Worm (Caenorhabditis elegans): ENCODE results near the gene fbxc-30.

fbxc-30 gene

DNA sequence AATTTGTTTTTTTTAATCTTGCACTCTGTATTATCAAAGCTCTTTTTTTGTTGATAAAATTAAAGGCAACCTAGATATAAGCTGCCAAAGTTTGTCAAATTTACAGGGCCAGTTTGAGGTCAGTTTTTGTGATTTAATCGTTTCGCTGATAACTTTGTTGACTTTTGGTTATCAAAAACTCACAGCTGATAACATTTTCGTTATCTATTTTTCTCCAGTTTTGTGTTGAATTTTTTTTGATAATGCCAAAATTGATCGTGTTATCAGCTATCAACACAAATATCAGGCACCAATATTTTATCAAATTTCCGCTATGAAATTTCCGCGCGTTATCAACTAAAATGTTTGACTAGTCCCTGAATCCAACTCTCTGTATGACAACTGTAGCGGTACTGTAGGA is 2.2 kb upstream of the fbxc-30 start:
- TF ChIP-seq mef-2 (tag; optimal IDR thresholded peaks at IDR 0.05) (no peak), C34B4.2 (tag; optimal IDR thresholded peaks at IDR 0.05) (no peak), grh-1 (GFP tag; IDR thresholded peaks at IDR 0.05) (no peak), lsy-2 (tag; optimal IDR thresholded peaks at IDR 0.05) (no peak), ceh-90 (tag; optimal IDR thresholded peaks at IDR 0.05) (no peak), lin-35 (GFP tag; optimal IDR thresholded peaks at IDR 0.05) (peak in 1 of 2 experiments; percentile 48), nhr-77 (tag; optimal IDR thresholded peaks at IDR 0.05) (no peak), nhr-85 (tag) (no peak), pag-3 (tag; optimal IDR thresholded peaks at IDR 0.05; ENCODE audit: borderline replicate concordance, insufficient read depth) (no peak), lir-3 (tag; optimal IDR thresholded peaks at IDR 0.05; ENCODE audit: poor library complexity) (no peak), nhr-237 (tag; optimal IDR thresholded peaks at IDR 0.05) (no peak), hlh-17 (GFP tag; optimal IDR thresholded peaks at IDR 0.05; ENCODE audit: borderline replicate concordance) (no peak), dsc-1 (tag; optimal IDR thresholded peaks at IDR 0.05) (no peak), aha-1 (tag; optimal IDR thresholded peaks at IDR 0.05) (no peak), vab-15 (tag; optimal IDR thresholded peaks at IDR 0.05) (no peak), mdl-1 (tag; optimal IDR thresholded peaks at IDR 0.05) (no peak), ztf-11 (tag; optimal IDR thresholded peaks at IDR 0.05) (no peak), alr-1 (tag; optimal IDR thresholded peaks at IDR 0.05; ENCODE audit: borderline replicate concordance) (no peak), tlp-1 (tag; optimal IDR thresholded peaks at IDR 0.05) (peak; percentile 91), nhr-71 (tag; optimal IDR thresholded peaks at IDR 0.05) (no peak), unc-98 (GFP tag; IDR thresholded peaks at IDR 0.05) (no peak), snpc-4 (tag; optimal IDR thresholded peaks at IDR 0.05) (no peak), ama-1 (optimal IDR thresholded peaks at IDR 0.05) (no peak), ztf-4 (tag; optimal IDR thresholded peaks at IDR 0.05) (no peak), unc-130 (tag; optimal IDR thresholded peaks at IDR 0.05) (no peak), skn-1 (tag; optimal IDR thresholded peaks at IDR 0.05) (no peak), nhr-90 (tag; optimal IDR thresholded peaks at IDR 0.05; ENCODE audit: poor library complexity) (peak; percentile 31), elt-2 (tag; optimal IDR thresholded peaks at IDR 0.05) (peak; percentile 100), nhr-20 (tag; optimal IDR thresholded peaks at IDR 0.05) (peak; percentile 42), egl-27 (tag; optimal IDR thresholded peaks at IDR 0.05) (no peak), pax-3 (tag; optimal IDR thresholded peaks at IDR 0.05) (peak; percentile 73), mab-9 (GFP tag; IDR thresholded peaks at IDR 0.05) (no peak), nhr-84 (tag; optimal IDR thresholded peaks at IDR 0.05) (no peak), isw-1 (GFP tag; IDR thresholded peaks at IDR 0.05) (no peak), C04F5.9 (tag; optimal IDR thresholded peaks at IDR 0.05) (no peak), egl-13 (tag; optimal IDR thresholded peaks at IDR 0.05) (no peak), unc-86 (tag; optimal IDR thresholded peaks at IDR 0.05) (no peak), swsn-7 (tag; optimal IDR thresholded peaks at IDR 0.05) (no peak), nhr-28 (tag; optimal IDR thresholded peaks at IDR 0.05) (no peak), pqm-1 (tag; optimal IDR thresholded peaks at IDR 0.05) (peak; percentile 100), irx-1 (tag; optimal IDR thresholded peaks at IDR 0.05) (no peak), unc-30 (tag; optimal IDR thresholded peaks at IDR 0.05) (no peak), rnt-1 (tag; optimal IDR thresholded peaks at IDR 0.05) (no peak), snu-23 (GFP tag; optimal IDR thresholded peaks at IDR 0.05) (no peak), Y116A8C.19 (tag; optimal IDR thresholded peaks at IDR 0.05; ENCODE audit: borderline replicate concordance) (no peak), jun-1 (tag; optimal IDR thresholded peaks at IDR 0.05) (peak; percentile 93), nhr-47 (tag; optimal IDR thresholded peaks at IDR 0.05) (no peak), tbx-2 (tag; optimal IDR thresholded peaks at IDR 0.05) (no peak), lin-39 (tag; optimal IDR thresholded peaks at IDR 0.05) (no peak), dpl-1 (GFP tag; optimal IDR thresholded peaks at IDR 0.05) (no peak), fkh-4 (tag; optimal IDR thresholded peaks at IDR 0.05; ENCODE audit: borderline replicate concordance) (no peak), ceh-63 (GFP tag; optimal IDR thresholded peaks at IDR 0.05) (no peak), nhr-11 (tag; optimal IDR thresholded peaks at IDR 0.05) (no peak), ets-5 (GFP tag; IDR thresholded peaks at IDR 0.05) (no peak)
